Fruit fly (Drosophila melanogaster) S2 (cell line): ENCODE data around the gene ab.

Experiments
- CG8478 ChIP-seq: fragments of >200 bp; optimal IDR thresholded peaks from 2 replicates; lab custom pipeline; 2018
- CTCF ChIP-seq, 2 experiments: fragments of >200 bp; optimal IDR thresholded peaks; 2 replicates each; lab custom pipeline; 2018

DNA sequence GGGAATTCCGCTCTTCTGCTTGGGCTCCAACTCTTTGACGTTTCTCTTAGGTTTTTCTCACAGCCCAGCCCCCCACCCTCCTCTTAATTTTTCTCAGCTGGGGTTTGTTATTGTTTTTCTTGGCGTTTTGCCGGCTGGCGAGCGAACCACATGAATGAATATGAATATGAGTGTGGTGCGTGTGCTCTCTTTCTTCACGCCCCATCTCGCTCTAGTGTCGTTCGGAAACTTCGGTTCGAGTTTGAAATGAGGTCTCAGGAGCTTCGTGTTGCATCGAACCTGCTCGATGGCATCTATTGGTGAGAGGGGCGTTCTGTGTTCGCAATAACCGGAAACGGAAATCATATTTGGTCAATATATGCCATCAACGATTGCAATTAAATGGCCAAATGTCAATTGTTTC lies 10.8 kb downstream of the ab start:
- TF ChIP-seq CG8478 (lab: Kevin White, UChicago) (no peak), CTCF (optimal IDR thresholded peaks at IDR 0.05; lab: Kevin White, UChicago) (no peak)
